Worm (Caenorhabditis elegans): ENCODE measurements around the gene Y49E10.16.

ce11 chrIII:12468869-12469268 is 38.6 kb downstream of the Y49E10.16 start, which contains the start of gene Y49E10.29:
- TF ChIP-seq F13C5.2 (tag; optimal IDR thresholded peaks at IDR 0.05) (no peak), pes-1 (GFP tag; IDR thresholded peaks at IDR 0.05) (no peak), flt-1 (GFP tag; IDR thresholded peaks at IDR 0.05) (no peak), hmbx-1 (tag; optimal IDR thresholded peaks at IDR 0.05) (no peak), hmg-4 (GFP tag; optimal IDR thresholded peaks at IDR 0.05) (no peak), ama-1 (optimal IDR thresholded peaks at IDR 0.05) (no peak), ets-7 (tag; optimal IDR thresholded peaks at IDR 0.05) (no peak), hnd-1 (tag; optimal IDR thresholded peaks at IDR 0.05) (no peak)
